Worm (Caenorhabditis elegans) whole organism, L3 larva: ENCODE measurements around the gene srd-23.

Experiments
- ama-1 ChIP-seq: fragments of 150-350 bp; optimal IDR thresholded peaks from 2 replicates; lab custom pipeline; 2018
- ceh-28 ChIP-seq: fragments of 150-350 bp; optimal IDR thresholded peaks from 2 replicates; lab custom pipeline; 2014; ENCODE audit warnings: missing biosample characterization, missing genetic modification reagents, missing genetic modification characterization
- egl-27 ChIP-seq: sonication (generic microtip); optimal IDR thresholded peaks from 4 replicates; lab custom pipeline; 2017; ENCODE audit warnings: missing biosample characterization, missing genetic modification reagents, missing genetic modification characterization
- elt-3 ChIP-seq, 3 experiments: fragments of 150-350 bp in 1 of 3; sonication (generic microtip) in 2 of 3; optimal IDR thresholded peaks; 2 replicates in 2 of 3; 4 replicates in 1 of 3; lab custom pipeline; 2014 to 2017; ENCODE audit warnings: missing biosample characterization in 3 of 3, missing genetic modification characterization in 3 of 3
- fkh-2 ChIP-seq: fragments of 150-350 bp; optimal IDR thresholded peaks from 2 replicates; lab custom pipeline; 2014; ENCODE audit warnings: missing biosample characterization, missing genetic modification reagents, missing genetic modification characterization
- mdl-1 ChIP-seq: fragments of 150-350 bp; optimal IDR thresholded peaks from 2 replicates; lab custom pipeline; 2014; ENCODE audit warnings: missing biosample characterization, missing genetic modification characterization
- nhr-237 ChIP-seq: fragments of 150-350 bp; optimal IDR thresholded peaks from 2 replicates; lab custom pipeline; 2014; ENCODE audit warnings: missing biosample characterization, missing genetic modification characterization
- nhr-28 ChIP-seq: fragments of 150-350 bp; optimal IDR thresholded peaks from 2 replicates; lab custom pipeline; 2014; ENCODE audit warnings: missing biosample characterization, missing genetic modification characterization
- pha-4 ChIP-seq: fragments of 150-350 bp; optimal IDR thresholded peaks from 2 replicates; lab custom pipeline; 2014; ENCODE audit warnings: missing biosample characterization, missing genetic modification reagents, missing genetic modification characterization
- skn-1 ChIP-seq: fragments of 150-350 bp; optimal IDR thresholded peaks from 2 replicates; lab custom pipeline; 2014; ENCODE audit warnings: missing biosample characterization, missing genetic modification characterization
- unc-39 ChIP-seq: sonication (generic microtip); optimal IDR thresholded peaks from 4 replicates; lab custom pipeline; 2017; ENCODE audit warnings: missing biosample characterization, missing genetic modification characterization
- unc-62 ChIP-seq: fragments of 150-350 bp; sonication (generic microtip); optimal IDR thresholded peaks from 4 replicates; lab custom pipeline; 2014; ENCODE audit warnings: missing biosample characterization, missing genetic modification reagents, missing genetic modification characterization
- ztf-4 ChIP-seq: fragments of 150-350 bp; optimal IDR thresholded peaks from 2 replicates; lab custom pipeline; 2014; ENCODE audit warnings: missing biosample characterization, missing genetic modification characterization

- TF ChIP-seq mdl-1 (tag; lab: Kevin White, UChicago) = no peak
- TF ChIP-seq unc-39 (tag; lab: Kevin White, UChicago) = no peak
- TF ChIP-seq nhr-28 (tag; lab: Kevin White, UChicago) = no peak
- TF ChIP-seq nhr-237 (tag; lab: Kevin White, UChicago) = no peak
- TF ChIP-seq egl-27 (tag; lab: Kevin White, UChicago) = no peak
- no peak for TF ChIP-seq skn-1
- no peak for TF ChIP-seq elt-3 (tag; optimal IDR thresholded peaks at IDR 0.05; lab: Kevin White, UChicago)
- TF ChIP-seq ceh-28 = no peak
- no peak for TF ChIP-seq unc-62 (GFP tag; lab: Kevin White, UChicago)
- no peak for TF ChIP-seq ama-1 (lab: Kevin White, UChicago)
- no peak for TF ChIP-seq ztf-4
- TF ChIP-seq pha-4 (tag; lab: Kevin White, UChicago) = no peak
- TF ChIP-seq fkh-2 (tag; lab: Kevin White, UChicago) = no peak
Observed at ce11 chrIV:15147104-15147503, 32.6 kb upstream of the srd-23 start, which contains the start of gene str-78.
